Worm (Caenorhabditis elegans) whole organism, L3 larva: ENCODE data around the gene mltn-13.

ENCODE experiments used
- R02D3.7 ChIP-seq: fragments of 150-350 bp; optimal IDR thresholded peaks from 2 replicates; lab custom pipeline; 2014; ENCODE audit warnings: missing biosample characterization, missing genetic modification characterization
- ZK546.5 ChIP-seq: sonication (generic microtip); optimal IDR thresholded peaks from 2 replicates; lab custom pipeline; 2017; ENCODE audit warnings: missing biosample characterization, missing genetic modification characterization
- aly-2 ChIP-seq: fragments of 150-350 bp; optimal IDR thresholded peaks from 2 replicates; lab custom pipeline; 2014; ENCODE audit warnings: missing biosample characterization, missing genetic modification characterization
- ceh-16 ChIP-seq: sonication (generic microtip); optimal IDR thresholded peaks from 2 replicates; lab custom pipeline; 2017; ENCODE audit warnings: missing biosample characterization, missing genetic modification characterization
- ceh-28 ChIP-seq: fragments of 150-350 bp; optimal IDR thresholded peaks from 2 replicates; lab custom pipeline; 2014; ENCODE audit warnings: missing biosample characterization, missing genetic modification reagents, missing genetic modification characterization
- ceh-82 ChIP-seq: fragments of 150-350 bp; optimal IDR thresholded peaks from 2 replicates; lab custom pipeline; 2014; ENCODE audit warnings: missing biosample characterization, missing genetic modification characterization
- egl-27 ChIP-seq: sonication (generic microtip); optimal IDR thresholded peaks from 4 replicates; lab custom pipeline; 2017; ENCODE audit warnings: missing biosample characterization, missing genetic modification reagents, missing genetic modification characterization
- elt-1 ChIP-seq: fragments of 150-350 bp; optimal IDR thresholded peaks from 2 replicates; lab custom pipeline; 2014; ENCODE audit warnings: missing biosample characterization, missing genetic modification characterization
- elt-2 ChIP-seq: sonication (generic microtip); optimal IDR thresholded peaks from 2 replicates; lab custom pipeline; 2016; ENCODE audit warnings: missing genetic modification reagents, mild to moderate bottlenecking, missing genetic modification characterization, missing compliant biosample characterization
- elt-3 ChIP-seq, 3 experiments: fragments of 150-350 bp in 1 of 3; sonication (generic microtip) in 2 of 3; optimal IDR thresholded peaks; 2 replicates in 2 of 3; 4 replicates in 1 of 3; lab custom pipeline; 2014 to 2017; ENCODE audit warnings: missing biosample characterization in 3 of 3, missing genetic modification characterization in 3 of 3
- fkh-10 ChIP-seq: sonication (generic microtip); optimal IDR thresholded peaks from 2 replicates; lab custom pipeline; 2017; ENCODE audit warnings: missing biosample characterization, missing genetic modification reagents, missing genetic modification characterization
- fkh-2 ChIP-seq: fragments of 150-350 bp; optimal IDR thresholded peaks from 2 replicates; lab custom pipeline; 2014; ENCODE audit warnings: missing biosample characterization, missing genetic modification reagents, missing genetic modification characterization
- hmg-11 ChIP-seq: sonication (generic microtip); optimal IDR thresholded peaks from 2 replicates; lab custom pipeline; 2016; ENCODE audit warnings: missing genetic modification characterization, missing compliant biosample characterization
- jun-1 ChIP-seq: fragments of 150-350 bp; optimal IDR thresholded peaks from 2 replicates; lab custom pipeline; 2014; ENCODE audit warnings: missing biosample characterization, missing genetic modification reagents, missing genetic modification characterization
- lin-15B ChIP-seq: fragments of 150-350 bp; optimal IDR thresholded peaks from 2 replicates; lab custom pipeline; 2014; ENCODE audit warnings: missing biosample characterization, missing genetic modification characterization
- lsy-12 ChIP-seq: sonication (generic microtip); optimal IDR thresholded peaks from 2 replicates; lab custom pipeline; 2016; ENCODE audit warnings: mild to moderate bottlenecking, missing genetic modification characterization, missing compliant biosample characterization
- mdl-1 ChIP-seq: fragments of 150-350 bp; optimal IDR thresholded peaks from 2 replicates; lab custom pipeline; 2014; ENCODE audit warnings: missing biosample characterization, missing genetic modification characterization
- mml-1 ChIP-seq: fragments of 150-350 bp; sonication (generic microtip); optimal IDR thresholded peaks from 3 replicates; lab custom pipeline; 2014; ENCODE audit warnings: missing biosample characterization, missing genetic modification characterization
- nfya-1 ChIP-seq: sonication (generic microtip); optimal IDR thresholded peaks from 2 replicates; lab custom pipeline; 2017; ENCODE audit warnings: missing genetic modification characterization, mild to moderate bottlenecking, missing compliant biosample characterization, antibody characterized with exemption, moderate library complexity; ENCODE audit not compliant: insufficient read depth
- nhr-11 ChIP-seq: fragments of 150-350 bp; optimal IDR thresholded peaks from 2 replicates; lab custom pipeline; 2014; ENCODE audit warnings: missing biosample characterization, missing genetic modification characterization
- nhr-12 ChIP-seq: fragments of 150-350 bp; optimal IDR thresholded peaks from 2 replicates; lab custom pipeline; 2014; ENCODE audit warnings: missing biosample characterization, missing genetic modification characterization
- nhr-237 ChIP-seq: fragments of 150-350 bp; optimal IDR thresholded peaks from 2 replicates; lab custom pipeline; 2014; ENCODE audit warnings: missing biosample characterization, missing genetic modification characterization
- nhr-25 ChIP-seq: sonication (generic microtip); optimal IDR thresholded peaks from 2 replicates; lab custom pipeline; 2017; ENCODE audit warnings: missing biosample characterization, missing genetic modification characterization
- nhr-28 ChIP-seq: fragments of 150-350 bp; optimal IDR thresholded peaks from 2 replicates; lab custom pipeline; 2014; ENCODE audit warnings: missing biosample characterization, missing genetic modification characterization
- nhr-43 ChIP-seq: sonication (generic microtip); optimal IDR thresholded peaks from 2 replicates; lab custom pipeline; 2016; ENCODE audit warnings: mild to moderate bottlenecking, missing genetic modification characterization, missing compliant biosample characterization; ENCODE audit not compliant: poor library complexity, severe bottlenecking
- nhr-67 ChIP-seq: fragments of 150-350 bp; optimal IDR thresholded peaks from 2 replicates; lab custom pipeline; 2014; ENCODE audit warnings: missing biosample characterization, missing genetic modification characterization
- nhr-76 ChIP-seq: fragments of 150-350 bp; sonication (generic microtip); optimal IDR thresholded peaks from 5 replicates; lab custom pipeline; 2014; ENCODE audit warnings: missing biosample characterization, missing genetic modification characterization
- nhr-77 ChIP-seq: fragments of 150-350 bp; optimal IDR thresholded peaks from 2 replicates; lab custom pipeline; 2014; ENCODE audit warnings: missing biosample characterization, missing genetic modification characterization
- pha-4 ChIP-seq: fragments of 150-350 bp; optimal IDR thresholded peaks from 2 replicates; lab custom pipeline; 2014; ENCODE audit warnings: missing biosample characterization, missing genetic modification reagents, missing genetic modification characterization
- pqm-1 ChIP-seq: fragments of 150-350 bp; optimal IDR thresholded peaks from 2 replicates; lab custom pipeline; 2017; ENCODE audit warnings: missing biosample characterization, missing genetic modification characterization, inconsistent platforms
- skn-1 ChIP-seq: fragments of 150-350 bp; optimal IDR thresholded peaks from 2 replicates; lab custom pipeline; 2014; ENCODE audit warnings: missing biosample characterization, missing genetic modification characterization
- snpc-4 ChIP-seq: fragments of 150-350 bp; optimal IDR thresholded peaks from 2 replicates; lab custom pipeline; 2014; ENCODE audit warnings: missing biosample characterization, missing genetic modification characterization
- unc-39 ChIP-seq: sonication (generic microtip); optimal IDR thresholded peaks from 4 replicates; lab custom pipeline; 2017; ENCODE audit warnings: missing biosample characterization, missing genetic modification characterization
- zag-1 ChIP-seq: fragments of 150-350 bp; optimal IDR thresholded peaks from 2 replicates; lab custom pipeline; 2014; ENCODE audit warnings: missing biosample characterization, missing genetic modification characterization
- ztf-11 ChIP-seq: fragments of 150-350 bp; optimal IDR thresholded peaks from 2 replicates; lab custom pipeline; 2014; ENCODE audit warnings: missing biosample characterization, missing genetic modification characterization

Gene mltn-13

DNA sequence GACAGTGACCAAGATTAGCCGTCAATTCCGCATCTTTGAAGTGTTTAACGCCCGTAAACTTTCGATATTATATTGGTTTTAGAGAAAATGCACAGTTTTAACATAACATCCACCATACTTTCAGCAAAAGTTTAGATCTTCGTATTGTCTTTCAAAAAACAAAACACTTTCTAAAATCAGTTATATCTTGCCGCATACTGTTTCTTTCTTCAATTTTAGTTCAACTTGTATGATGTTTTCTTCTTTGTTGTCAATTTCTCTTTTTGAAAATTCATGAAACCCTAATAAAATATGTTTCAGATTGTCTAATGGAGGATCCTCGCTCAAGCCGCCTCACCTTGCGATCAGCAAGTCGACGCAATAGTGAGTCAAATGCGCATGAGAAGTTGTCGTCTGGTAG, 5.6 kb upstream of the mltn-13 start, which contains the start of gene F02E8.4:
TSS of gene F02E8.4 (plus strand) at position 301 of the 400 bp plus-strand sequence.
- TF ChIP-seq egl-27 (tag; lab: Kevin White, UChicago) (no peak), pqm-1 (tag; lab: Kevin White, UChicago) (no peak), nfya-1 (no peak), R02D3.7 (tag; lab: Kevin White, UChicago) (no peak), lin-15B (tag; lab: Kevin White, UChicago) (no peak), mdl-1 (tag; lab: Kevin White, UChicago) (no peak), unc-39 (tag; lab: Kevin White, UChicago) (no peak), ceh-82 (tag; lab: Kevin White, UChicago) (no peak), aly-2 (tag; lab: Kevin White, UChicago) (no peak), mml-1 (tag; lab: Kevin White, UChicago) (no peak), lsy-12 (tag; lab: Kevin White, UChicago) (no peak)

- TF ChIP-seq lsy-12 (tag; lab: Kevin White, UChicago) (no peak), elt-3 (tag; optimal IDR thresholded peaks at IDR 0.05; lab: Kevin White, UChicago) (peak in 1 of 3 experiments; percentile 38)
Observed at ce11 chrX:4453101-4453500, 4.9 kb upstream of the mltn-13 start.

ce11 chrX:4451936-4452335, 3.8 kb upstream of the mltn-13 start:
- TF ChIP-seq pha-4 (no peak), R02D3.7 (tag; lab: Kevin White, UChicago) (no peak), ceh-28 (tag; lab: Kevin White, UChicago) (no peak), fkh-2 (tag; lab: Kevin White, UChicago) (no peak), ceh-16 (tag; lab: Kevin White, UChicago) (no peak), egl-27 (tag; lab: Kevin White, UChicago) (no peak), nhr-67 (tag; lab: Kevin White, UChicago) (no peak), ztf-11 (tag; lab: Kevin White, UChicago) (no peak), nhr-11 (tag; lab: Kevin White, UChicago) (no peak), snpc-4 (tag; lab: Kevin White, UChicago) (no peak)

DNA sequence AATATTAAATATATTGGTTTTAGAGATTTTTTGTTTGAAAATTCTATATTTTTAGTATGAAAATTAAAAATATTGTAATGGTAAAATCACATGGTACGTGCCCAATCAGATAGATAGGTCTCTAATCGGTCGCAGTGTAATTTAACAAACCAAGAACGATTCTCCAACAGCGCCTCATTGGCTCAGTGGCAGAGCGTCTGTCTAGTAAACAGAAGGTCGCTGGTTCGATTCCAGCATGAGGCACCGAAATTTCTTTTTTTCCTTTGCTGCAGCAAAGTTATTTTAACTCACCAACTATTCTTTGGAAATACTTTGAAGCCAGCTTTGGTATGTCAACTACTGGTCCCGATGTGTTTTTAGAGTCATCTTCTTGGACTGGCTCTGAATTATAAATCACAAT, 3.3 kb downstream of the mltn-13 start:
- peak; percentile 53 for TF ChIP-seq nfya-1
- TF ChIP-seq lin-15B (tag; lab: Kevin White, UChicago) = no peak
- TF ChIP-seq lsy-12 (tag; lab: Kevin White, UChicago) = no peak
- peak; percentile 33 for TF ChIP-seq elt-2 (tag; lab: Kevin White, UChicago)
- TF ChIP-seq snpc-4 (tag; lab: Kevin White, UChicago) = no peak
- no peak for TF ChIP-seq ZK546.5 (tag; lab: Kevin White, UChicago)
- TF ChIP-seq elt-1 = no peak
- no peak for TF ChIP-seq R02D3.7 (tag; lab: Kevin White, UChicago)
- TF ChIP-seq nhr-43 = peak; percentile 59
- no peak for TF ChIP-seq fkh-10 (GFP tag; lab: Kevin White, UChicago)
- peak; percentile 50 for TF ChIP-seq pha-4
- peak; percentile 34 for TF ChIP-seq hmg-11 (tag; lab: Kevin White, UChicago)
- TF ChIP-seq nhr-77 (tag; lab: Kevin White, UChicago) = no peak
- no peak for TF ChIP-seq pqm-1 (tag; lab: Kevin White, UChicago)
- no peak for TF ChIP-seq mml-1 (tag; lab: Kevin White, UChicago)

DNA sequence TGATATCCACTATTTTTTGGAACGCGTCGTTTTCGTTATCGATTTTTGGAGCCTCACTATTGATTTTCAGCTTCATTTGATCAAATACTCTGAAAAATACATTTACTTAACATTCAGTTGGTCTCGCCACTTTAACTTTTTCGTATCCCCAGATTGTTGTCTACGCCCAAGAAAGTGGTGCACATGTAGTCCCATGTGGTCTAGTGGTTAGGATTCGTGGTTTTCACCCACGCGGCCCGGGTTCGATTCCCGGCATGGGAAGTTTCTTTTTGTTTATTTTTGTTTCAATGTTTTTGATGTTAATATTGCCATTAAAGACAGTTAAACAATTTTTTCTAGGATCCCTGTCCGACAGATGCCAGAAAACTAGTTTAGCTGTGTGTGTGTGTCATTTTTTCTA, 4.1 kb downstream of the mltn-13 start:
- TF ChIP-seq nfya-1 (peak; percentile 43), jun-1 (tag; lab: Kevin White, UChicago) (peak; percentile 51), nhr-11 (tag; lab: Kevin White, UChicago) (peak; percentile 12), nhr-237 (tag; lab: Kevin White, UChicago) (no peak), ceh-16 (tag; lab: Kevin White, UChicago) (no peak), nhr-12 (no peak), elt-2 (tag; lab: Kevin White, UChicago) (peak; percentile 8), hmg-11 (tag; lab: Kevin White, UChicago) (peak; percentile 54), R02D3.7 (tag; lab: Kevin White, UChicago) (no peak), nhr-28 (tag; lab: Kevin White, UChicago) (no peak), nhr-76 (tag; lab: Kevin White, UChicago) (peak; percentile 23), pqm-1 (tag; lab: Kevin White, UChicago) (peak; percentile 7), ceh-28 (tag; lab: Kevin White, UChicago) (peak; percentile 17), nhr-43 (peak; percentile 12), zag-1 (no peak), mdl-1 (tag; lab: Kevin White, UChicago) (peak; percentile 6), unc-39 (tag; lab: Kevin White, UChicago) (no peak), nhr-25 (tag; lab: Kevin White, UChicago) (peak; percentile 18), skn-1 (tag; lab: Kevin White, UChicago) (no peak), ztf-11 (tag; lab: Kevin White, UChicago) (no peak), aly-2 (tag; lab: Kevin White, UChicago) (no peak), pha-4 (peak; percentile 24), nhr-77 (tag; lab: Kevin White, UChicago) (no peak)
